Fruit fly (Drosophila melanogaster): ENCODE measurements around the gene Tm2.

dm6 chr3R:15320747-15321085 is 10.7 kb downstream of the Tm2 start, which contains the start of gene ear:
- TF ChIP-seq CG8478 (optimal IDR thresholded peaks at IDR 0.05) (no peak), CTCF (optimal IDR thresholded peaks at IDR 0.05) (no peak)
